Worm (Caenorhabditis elegans): ENCODE results near the gene F53C3.8.

The F53C3.8 gene

DNA sequence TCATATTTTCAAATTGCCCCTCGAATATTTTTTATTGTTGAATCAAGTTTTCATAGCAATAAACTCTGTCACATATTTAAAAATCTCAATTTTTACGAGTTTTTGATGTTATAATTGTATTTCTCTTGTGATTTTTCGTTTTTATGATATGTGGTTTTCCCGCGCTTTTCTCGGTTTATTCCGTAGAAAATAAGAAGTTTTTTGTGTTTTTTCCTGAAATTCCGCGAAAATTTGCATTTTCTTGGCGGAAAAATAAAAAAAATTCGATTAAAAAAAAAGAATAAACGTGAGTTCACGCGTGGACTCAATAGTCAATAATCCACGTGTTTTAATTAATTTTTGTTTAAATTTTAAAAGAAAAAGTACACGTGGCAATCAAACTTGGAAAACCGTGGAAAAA, 44.8 kb downstream of the F53C3.8 start:
- TF ChIP-seq nhr-237 (tag; optimal IDR thresholded peaks at IDR 0.05), result no peak
- no peak for TF ChIP-seq zag-1 (tag; optimal IDR thresholded peaks at IDR 0.05)
- no peak for TF ChIP-seq nhr-77 (tag; optimal IDR thresholded peaks at IDR 0.05)
- TF ChIP-seq nhr-25 (tag; optimal IDR thresholded peaks at IDR 0.05), result no peak
- TF ChIP-seq pha-4 (tag; optimal IDR thresholded peaks at IDR 0.05), result no peak
- TF ChIP-seq unc-39 (tag; optimal IDR thresholded peaks at IDR 0.05), result no peak
- TF ChIP-seq ceh-9 (tag; optimal IDR thresholded peaks at IDR 0.05), result no peak
- TF ChIP-seq nfya-1 (tag; optimal IDR thresholded peaks at IDR 0.05; ENCODE audit: insufficient read depth), result no peak
- no peak for TF ChIP-seq fos-1 (tag; optimal IDR thresholded peaks at IDR 0.05)
- no peak for TF ChIP-seq nhr-23 (tag; optimal IDR thresholded peaks at IDR 0.05)
- no peak for TF ChIP-seq aly-2 (tag; optimal IDR thresholded peaks at IDR 0.05)
- TF ChIP-seq daf-12 (tag; optimal IDR thresholded peaks at IDR 0.05), result no peak
- no peak for TF ChIP-seq mml-1 (tag; optimal IDR thresholded peaks at IDR 0.05)
- no peak for TF ChIP-seq ceh-82 (tag; optimal IDR thresholded peaks at IDR 0.05)
- no peak for TF ChIP-seq fkh-10 (GFP tag; optimal IDR thresholded peaks at IDR 0.05)
- no peak for TF ChIP-seq nhr-76 (tag; optimal IDR thresholded peaks at IDR 0.05)
- TF ChIP-seq fkh-2 (tag; optimal IDR thresholded peaks at IDR 0.05), result no peak
- no peak for TF ChIP-seq elt-2 (tag; optimal IDR thresholded peaks at IDR 0.05)

All from whole organism, L3 larva.